Fruit fly (Drosophila melanogaster): Measurements from ENCODE around the gene CG42831.

CG42831 gene

DNA sequence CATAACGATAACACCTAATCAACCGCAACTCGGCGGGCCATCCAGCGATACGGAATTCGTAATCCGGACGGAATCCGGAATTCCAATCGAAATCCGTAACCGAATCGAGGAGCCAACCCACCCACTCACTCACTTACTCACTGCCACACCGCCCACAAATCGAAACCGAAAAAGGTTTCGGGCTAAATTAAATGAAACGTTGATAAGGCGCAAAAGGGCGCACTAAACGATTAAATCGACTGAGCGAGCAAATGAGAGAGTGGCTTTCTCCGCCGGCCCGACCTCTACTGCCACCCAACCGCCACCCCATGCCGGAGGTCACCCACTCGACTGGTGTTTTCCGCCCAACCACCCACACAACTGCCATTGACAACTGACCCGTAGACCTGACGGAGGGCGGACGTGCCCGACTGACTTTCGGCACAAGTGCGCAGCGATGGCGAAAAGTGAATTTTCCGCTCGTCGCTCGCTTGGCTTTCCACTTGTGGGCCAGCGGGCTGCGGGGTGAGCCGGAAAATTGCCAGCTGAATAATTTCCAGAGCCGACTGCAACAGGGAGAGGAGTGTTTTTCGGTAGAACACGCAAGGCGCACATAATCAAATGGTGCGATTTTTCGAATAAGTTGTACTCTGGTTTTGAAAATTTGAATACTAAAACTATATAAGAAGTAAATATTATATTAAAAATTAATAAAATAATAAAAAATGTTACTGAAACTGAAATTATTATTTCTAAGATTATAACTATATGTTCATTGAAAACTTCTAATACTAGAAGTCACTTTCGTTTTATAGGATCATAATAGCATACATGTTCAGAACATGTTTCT lies 2.3 kb downstream of the CG42831 start (continued):
- 0 out of 2 replicates have a peak, but pooled peaks have one; percentile 5 for TF ChIP-seq CG6689 (GFP tag; IDR thresholded peaks at IDR 0.05)
- peak; percentile 17 for TF ChIP-seq Hmr (GFP tag; optimal IDR thresholded peaks at IDR 0.05)
- no peak for TF ChIP-seq trem (tag; optimal IDR thresholded peaks at IDR 0.05)
- TF ChIP-seq CG18599 (GFP tag; optimal IDR thresholded peaks at IDR 0.05): peak; percentile 38
- TF ChIP-seq sd (tag; optimal IDR thresholded peaks at IDR 0.05): peak; percentile 33
- TF ChIP-seq bsh (GFP tag; optimal IDR thresholded peaks at IDR 0.05): peak in 1 of 2 experiments; percentile 12
- TF ChIP-seq Deaf1 (tag; optimal IDR thresholded peaks at IDR 0.05): peak; percentile 76
- TF ChIP-seq ATbp (GFP tag; optimal IDR thresholded peaks at IDR 0.05): no peak
- peak; percentile 29 for TF ChIP-seq CG18262 (tag; optimal IDR thresholded peaks at IDR 0.05)
- TF ChIP-seq CG13775 (GFP tag; optimal IDR thresholded peaks at IDR 0.05): peak; percentile 3
- TF ChIP-seq ewg (GFP tag; optimal IDR thresholded peaks at IDR 0.05): peak; percentile 5
- no peak for TF ChIP-seq CG7928 (GFP tag; optimal IDR thresholded peaks at IDR 0.05)
- TF ChIP-seq Meics (GFP tag; optimal IDR thresholded peaks at IDR 0.05): peak; percentile 20
- TF ChIP-seq CG31224 (GFP tag; IDR thresholded peaks at IDR 0.05): peak; percentile 64; the same call in 1 of the 2 replicates
- peak; percentile 35 for TF ChIP-seq D19A (tag; optimal IDR thresholded peaks at IDR 0.05)
- TF ChIP-seq croc (GFP tag; conservative IDR thresholded peaks at IDR 0.05): no peak
- no peak for TF ChIP-seq CG15073 (GFP tag; optimal IDR thresholded peaks at IDR 0.05)
- TF ChIP-seq wor (GFP tag; IDR thresholded peaks at IDR 0.05): no peak
- peak; percentile 5 for TF ChIP-seq mirr (GFP tag; optimal IDR thresholded peaks at IDR 0.05)
- TF ChIP-seq CG6272 (GFP tag; IDR thresholded peaks at IDR 0.05): 0 out of 2 replicates have a peak, but pooled peaks have one; percentile 6
- peak; percentile 45; the same call in 1 of the 2 replicates for TF ChIP-seq CG31441 (GFP tag; IDR thresholded peaks at IDR 0.05)
- TF ChIP-seq Fer1 (GFP tag; optimal IDR thresholded peaks at IDR 0.05): peak; percentile 49
- peak; percentile 84 for TF ChIP-seq crol (GFP tag; IDR thresholded peaks at IDR 0.05)
- TF ChIP-seq abd-A (tag; optimal IDR thresholded peaks at IDR 0.05): peak; percentile 92
- no peak; the same call in 1 of the 2 replicates for TF ChIP-seq Adf1 (GFP tag; IDR thresholded peaks at IDR 0.05)
- no peak for TF ChIP-seq otp (GFP tag; IDR thresholded peaks at IDR 0.05)
- TF ChIP-seq sna (GFP tag; IDR thresholded peaks at IDR 0.05; ENCODE audit: partially characterized antibody): no peak
- peak; percentile 10 for TF ChIP-seq CG3281 (GFP tag; optimal IDR thresholded peaks at IDR 0.05)
- TF ChIP-seq Med (GFP tag): peak; percentile 2
- 0 out of 2 replicates have a peak, but pooled peaks have one; percentile 17 for TF ChIP-seq Ptx1 (GFP tag; IDR thresholded peaks at IDR 0.05)
- TF ChIP-seq D19B (GFP tag; optimal IDR thresholded peaks at IDR 0.05): peak; percentile 28
- TF ChIP-seq CG11504 (tag; optimal IDR thresholded peaks at IDR 0.05): peak; percentile 50
- TF ChIP-seq CG13894 (tag; optimal IDR thresholded peaks at IDR 0.05): peak; percentile 85
- peak; percentile 35 for TF ChIP-seq CG9437 (GFP tag; optimal IDR thresholded peaks at IDR 0.05)
- TF ChIP-seq CG12659 (GFP tag; optimal IDR thresholded peaks at IDR 0.05): peak; percentile 4
- TF ChIP-seq CG8944 (GFP tag; optimal IDR thresholded peaks at IDR 0.05): no peak
- peak; percentile 53; the same call in 1 of the 3 replicates for TF ChIP-seq CG17361 (GFP tag; IDR thresholded peaks at IDR 0.05)
- TF ChIP-seq CG10543 (GFP tag; optimal IDR thresholded peaks at IDR 0.05): peak; percentile 32
- 0 out of 2 replicates have a peak, but pooled peaks have one; percentile 20 for TF ChIP-seq CG9932 (GFP tag; IDR thresholded peaks at IDR 0.05)
- TF ChIP-seq CG2678 (tag; optimal IDR thresholded peaks at IDR 0.05): peak; percentile 42
- no peak for TF ChIP-seq amos (GFP tag; IDR thresholded peaks at IDR 0.05; ENCODE audit: partially characterized antibody)
- peak; percentile 4 for TF ChIP-seq CG13424 (tag; optimal IDR thresholded peaks at IDR 0.05)
- no peak for TF ChIP-seq sc (optimal IDR thresholded peaks at IDR 0.05)
- TF ChIP-seq sc (GFP tag; optimal IDR thresholded peaks at IDR 0.05): no peak
- peak; percentile 14 for TF ChIP-seq CG9727 (GFP tag; optimal IDR thresholded peaks at IDR 0.05)
- peak; percentile 7 for TF ChIP-seq CG12391 (tag; optimal IDR thresholded peaks at IDR 0.05)
- TF ChIP-seq nerfin-1 (tag; optimal IDR thresholded peaks at IDR 0.05): peak; percentile 28
- no peak for TF ChIP-seq Dip2 (GFP tag; IDR thresholded peaks at IDR 0.05)

Measured in whole organism, embryonic.